Worm (Caenorhabditis elegans): ENCODE measurements around the gene C39B10.1.

- no peak for TF ChIP-seq R02D3.7 (tag; optimal IDR thresholded peaks at IDR 0.05)
- TF ChIP-seq nhr-237 (tag; optimal IDR thresholded peaks at IDR 0.05): no peak
- TF ChIP-seq Y55F3AM.14 (GFP tag; optimal IDR thresholded peaks at IDR 0.05): no peak
These were observed 19.6 kb downstream of the C39B10.1 start, which contains the start of gene C39B10.3 for ce11 chrX:10443836-10444235.

All from whole organism, L2 larva.